Worm (Caenorhabditis elegans) whole organism, L1 larva: ENCODE results near the gene str-31.
A peak's percentile ranks its signal among the peaks of the same experiment; 100 is the strongest.
"Not testable (repeated sequence)": the region's sequence is repeated elsewhere in the genome, so short reads cannot be mapped to it uniquely, and the experiment has no call there.

ENCODE experiments used
- C34B4.2 ChIP-seq: sonication (generic microtip); optimal IDR thresholded peaks from 2 replicates; lab custom pipeline; 2017; ENCODE audit warnings: mild to moderate bottlenecking, missing genetic modification characterization, missing compliant biosample characterization
- F16B12.6 ChIP-seq: fragments of 150-350 bp; optimal IDR thresholded peaks from 2 replicates; lab custom pipeline; 2014; ENCODE audit warnings: missing biosample characterization, missing genetic modification characterization
- Y116A8C.19 ChIP-seq: sonication (generic microtip); optimal IDR thresholded peaks from 2 replicates; lab custom pipeline; 2016; ENCODE audit warnings: missing compliant biosample characterization, missing genetic modification characterization, borderline replicate concordance
- ceh-63 ChIP-seq: fragments of 200-800 bp; sonication (Bioruptor generic); optimal IDR thresholded peaks from 2 replicates; lab custom pipeline; 2018; ENCODE audit warnings: mild to moderate bottlenecking, missing genetic modification characterization, missing compliant biosample characterization
- dpl-1 ChIP-seq, 3 experiments: fragments of 150-350 bp in 2 of 3; sonication (generic microtip) in 1 of 3; optimal IDR thresholded peaks; 2 replicates each; lab custom pipeline; 2014 to 2017; ENCODE audit warnings: missing biosample characterization in 3 of 3, missing genetic modification characterization in 3 of 3, missing genetic modification reagents in 3 of 3
- efl-1 ChIP-seq, 4 experiments: fragments of 150-350 bp; optimal IDR thresholded peaks in 3 of 4; peaks in 1 of 4; 1 replicate in 1 of 4; 2 replicates in 3 of 4; lab custom pipeline; 2014; ENCODE audit warnings: missing biosample characterization in 2 of 4, missing genetic modification characterization in 2 of 4, missing genetic modification reagents in 2 of 4
- elt-2 ChIP-seq: sonication (generic microtip); optimal IDR thresholded peaks from 2 replicates; lab custom pipeline; 2016; ENCODE audit warnings: missing genetic modification characterization, mild to moderate bottlenecking, inconsistent platforms, missing compliant biosample characterization, missing genetic modification reagents
- grh-1 ChIP-seq: fragments of 200-800 bp; sonication (Bioruptor generic); IDR thresholded peaks from 2 replicates; pipeline ENCODE4 v1.3.6; 2022; ENCODE audit warnings: missing genetic modification reagents, missing genetic modification characterization, missing compliant biosample characterization
- hpl-2 ChIP-seq: fragments of 150-350 bp; optimal IDR thresholded peaks from 2 replicates; lab custom pipeline; 2014; ENCODE audit warnings: missing biosample characterization, missing genetic modification reagents, missing genetic modification characterization
- jun-1 ChIP-seq: fragments of 150-350 bp; optimal IDR thresholded peaks from 2 replicates; lab custom pipeline; 2014; ENCODE audit warnings: missing biosample characterization, missing genetic modification reagents, missing genetic modification characterization
- lin-14 ChIP-seq: fragments of 200-800 bp; sonication (Bioruptor generic); optimal IDR thresholded peaks from 2 replicates; lab custom pipeline; 2018; ENCODE audit warnings: mild to moderate bottlenecking, missing genetic modification characterization, moderate library complexity, missing compliant biosample characterization
- lin-15B ChIP-seq: fragments of 150-350 bp; sonication (generic microtip); optimal IDR thresholded peaks from 3 replicates; lab custom pipeline; 2014; ENCODE audit warnings: missing biosample characterization, missing genetic modification characterization
- lin-35 ChIP-seq, 2 experiments: fragments of 150-350 bp; optimal IDR thresholded peaks; 2 replicates each; lab custom pipeline; 2014; ENCODE audit warnings: missing biosample characterization in 2 of 2, missing genetic modification characterization in 2 of 2, missing genetic modification reagents in 2 of 2
- lin-39 ChIP-seq: fragments of 150-350 bp; optimal IDR thresholded peaks from 2 replicates; lab custom pipeline; 2014; ENCODE audit warnings: missing biosample characterization, missing genetic modification reagents, missing genetic modification characterization
- lsy-2 ChIP-seq, 2 experiments: fragments of 150-350 bp; optimal IDR thresholded peaks; 2 replicates each; lab custom pipeline; 2014; ENCODE audit warnings: missing biosample characterization in 2 of 2, missing genetic modification characterization in 2 of 2
- mdl-1 ChIP-seq, 2 experiments: fragments of 150-350 bp; optimal IDR thresholded peaks; 2 replicates each; lab custom pipeline; 2014 to 2017; ENCODE audit warnings: missing biosample characterization in 2 of 2, missing genetic modification characterization in 2 of 2, inconsistent platforms in 1 of 2
- nhr-19 ChIP-seq: fragments of 200-800 bp; sonication (Bioruptor generic); conservative IDR thresholded peaks from 2 replicates; pipeline ENCODE4 v1.3.6; 2022; ENCODE audit warnings: missing genetic modification characterization, missing compliant biosample characterization
- nhr-20 ChIP-seq: sonication (generic microtip); optimal IDR thresholded peaks from 2 replicates; lab custom pipeline; 2016; ENCODE audit warnings: mild to moderate bottlenecking, missing genetic modification characterization, missing compliant biosample characterization
- nhr-237 ChIP-seq: fragments of 150-350 bp; optimal IDR thresholded peaks from 2 replicates; lab custom pipeline; 2014; ENCODE audit warnings: missing biosample characterization, missing genetic modification characterization
- nhr-28 ChIP-seq: fragments of 150-350 bp; optimal IDR thresholded peaks from 2 replicates; lab custom pipeline; 2014; ENCODE audit warnings: missing biosample characterization, missing genetic modification characterization
- nhr-47 ChIP-seq: sonication (generic microtip); optimal IDR thresholded peaks from 2 replicates; lab custom pipeline; 2016; ENCODE audit warnings: mild to moderate bottlenecking, missing genetic modification characterization, moderate library complexity, missing compliant biosample characterization
- nhr-71 ChIP-seq: sonication (generic microtip); optimal IDR thresholded peaks from 2 replicates; lab custom pipeline; 2016; ENCODE audit warnings: mild to moderate bottlenecking, missing genetic modification characterization, moderate library complexity, missing compliant biosample characterization
- nhr-76 ChIP-seq: sonication (generic microtip); optimal IDR thresholded peaks from 2 replicates; lab custom pipeline; 2017; ENCODE audit warnings: missing biosample characterization, missing genetic modification characterization
- nhr-85 ChIP-seq: sonication (generic microtip); peaks from one replicate; lab custom pipeline; 2016; ENCODE audit warnings: missing genetic modification characterization, inconsistent platforms, missing compliant biosample characterization
- nhr-90 ChIP-seq: sonication (generic microtip); optimal IDR thresholded peaks from 2 replicates; lab custom pipeline; 2016; ENCODE audit warnings: mild to moderate bottlenecking, missing genetic modification characterization, missing compliant biosample characterization; ENCODE audit not compliant: poor library complexity
- rnt-1 ChIP-seq: sonication (generic microtip); optimal IDR thresholded peaks from 2 replicates; lab custom pipeline; 2016; ENCODE audit warnings: mild to moderate bottlenecking, missing genetic modification characterization, moderate library complexity, missing compliant biosample characterization
- snpc-4 ChIP-seq: fragments of 150-350 bp; optimal IDR thresholded peaks from 2 replicates; lab custom pipeline; 2014; ENCODE audit warnings: missing biosample characterization, missing genetic modification characterization
- snu-23 ChIP-seq: sonication (generic microtip); optimal IDR thresholded peaks from 2 replicates; lab custom pipeline; 2016; ENCODE audit warnings: missing genetic modification characterization, missing compliant biosample characterization
- sup-37 ChIP-seq: fragments of 200-800 bp; sonication (Bioruptor generic); optimal IDR thresholded peaks from 2 replicates; lab custom pipeline; 2018; ENCODE audit warnings: mild to moderate bottlenecking, missing genetic modification characterization, missing compliant biosample characterization
- tbx-2 ChIP-seq: sonication (generic microtip); optimal IDR thresholded peaks from 2 replicates; lab custom pipeline; 2016; ENCODE audit warnings: missing genetic modification characterization, missing compliant biosample characterization
- tlp-1 ChIP-seq: fragments of 150-350 bp; optimal IDR thresholded peaks from 2 replicates; lab custom pipeline; 2014; ENCODE audit warnings: missing biosample characterization, missing genetic modification characterization
- unc-130 ChIP-seq: fragments of 150-350 bp; optimal IDR thresholded peaks from 2 replicates; lab custom pipeline; 2017; ENCODE audit warnings: missing biosample characterization, missing genetic modification characterization, inconsistent platforms
- unc-30 ChIP-seq: sonication (generic microtip); optimal IDR thresholded peaks from 2 replicates; lab custom pipeline; 2017; ENCODE audit warnings: missing biosample characterization, missing genetic modification characterization
- xbp-1 ChIP-seq: sonication (generic microtip); optimal IDR thresholded peaks from 2 replicates; lab custom pipeline; 2016; ENCODE audit warnings: missing genetic modification characterization, missing compliant biosample characterization
- zip-4 ChIP-seq: fragments of 200-800 bp; sonication (Bioruptor generic); optimal IDR thresholded peaks from 2 replicates; lab custom pipeline; 2018; ENCODE audit warnings: mild to moderate bottlenecking, missing genetic modification characterization, moderate library complexity, missing compliant biosample characterization
- ztf-4 ChIP-seq: fragments of 150-350 bp; optimal IDR thresholded peaks from 2 replicates; lab custom pipeline; 2014; ENCODE audit warnings: missing biosample characterization, missing genetic modification characterization

Gene str-31

ce11 chrV:7511465-7511864 is 3.0 kb upstream of the str-31 start, which contains the start of gene nhr-171:
Gene nhr-171 (plus strand): TSS chrV:7511765.
- not testable (repeated sequence) for TF ChIP-seq F16B12.6 (tag; lab: Kevin White, UChicago); lin-14 (GFP tag; lab: Kevin White, UChicago); ztf-4 (tag; lab: Kevin White, UChicago)

- TF ChIP-seq lsy-2 (tag; optimal IDR thresholded peaks at IDR 0.05; lab: Kevin White, UChicago), result peak in 1 of 2 experiments; percentile 27
- peak; percentile 47 for TF ChIP-seq snu-23 (GFP tag; lab: Kevin White, UChicago)
- TF ChIP-seq hpl-2 (GFP tag; lab: Kevin White, UChicago), result no peak
- peak; percentile 47; the same call in 1 of the 2 replicates for TF ChIP-seq nhr-19 (GFP tag; lab: Robert Waterston, UW)
- peak in 1 of 2 experiments; percentile 2 for TF ChIP-seq mdl-1 (tag; optimal IDR thresholded peaks at IDR 0.05; lab: Kevin White, UChicago)
- TF ChIP-seq efl-1 (optimal IDR thresholded peaks at IDR 0.05; lab: Kevin White, UChicago), result peak in 1 of 2 experiments; percentile 13
- TF ChIP-seq efl-1 (GFP tag; optimal IDR thresholded peaks at IDR 0.05 in 1 of 2; lab: Kevin White, UChicago), result peak in 1 of 2 experiments; percentile 50
- no peak for TF ChIP-seq elt-2 (tag; lab: Kevin White, UChicago)
- TF ChIP-seq nhr-20 (tag; lab: Kevin White, UChicago), result peak; percentile 10
- peak in 1 of 2 experiments; percentile 42 for TF ChIP-seq lin-35 (GFP tag; optimal IDR thresholded peaks at IDR 0.05; lab: Kevin White, UChicago)
- TF ChIP-seq rnt-1 (tag; lab: Kevin White, UChicago), result peak; percentile 35
- peak in 1 of 3 experiments; percentile 2 for TF ChIP-seq dpl-1 (GFP tag; optimal IDR thresholded peaks at IDR 0.05; lab: Kevin White, UChicago)
- TF ChIP-seq nhr-71 (tag; lab: Kevin White, UChicago), result peak; percentile 20
- peak; percentile 30 for TF ChIP-seq nhr-90
- TF ChIP-seq tbx-2 (tag; lab: Kevin White, UChicago), result no peak
- no peak for TF ChIP-seq C34B4.2 (tag; lab: Kevin White, UChicago)
- TF ChIP-seq zip-4 (GFP tag; lab: Kevin White, UChicago), result no peak
- no peak for TF ChIP-seq tlp-1 (tag; lab: Kevin White, UChicago)
- no peak for TF ChIP-seq jun-1
Measured at ce11 chrV:7506207-7506606, 2.3 kb downstream of the str-31 start.

ce11 chrV:7504271-7504670 is 4.2 kb downstream of the str-31 start, which contains the start of gene srh-229:
Gene srh-229 (minus strand): TSS chrV:7504371.
- TF ChIP-seq ceh-63 (GFP tag; lab: Kevin White, UChicago), result no peak
- TF ChIP-seq lin-35 (GFP tag; optimal IDR thresholded peaks at IDR 0.05; lab: Kevin White, UChicago), result no peak
- TF ChIP-seq nhr-237 (tag; lab: Kevin White, UChicago), result no peak
- no peak for TF ChIP-seq unc-130 (tag; lab: Kevin White, UChicago)
- TF ChIP-seq ztf-4 (tag; lab: Kevin White, UChicago), result no peak
- no peak for TF ChIP-seq rnt-1 (tag; lab: Kevin White, UChicago)
- TF ChIP-seq snu-23 (GFP tag; lab: Kevin White, UChicago), result no peak
- TF ChIP-seq xbp-1 (tag; lab: Kevin White, UChicago), result no peak
- no peak for TF ChIP-seq Y116A8C.19 (tag; lab: Kevin White, UChicago)
- TF ChIP-seq nhr-76, result no peak
- no peak for TF ChIP-seq lin-39 (tag; lab: Kevin White, UChicago)
- TF ChIP-seq snpc-4 (tag; lab: Kevin White, UChicago), result no peak
- TF ChIP-seq grh-1 (GFP tag; lab: Robert Waterston, UW), result no peak
- TF ChIP-seq lin-15B (tag; lab: Kevin White, UChicago), result no peak
- TF ChIP-seq nhr-85 (tag; lab: Kevin White, UChicago), result no peak
- TF ChIP-seq nhr-28 (tag; lab: Kevin White, UChicago), result no peak
- TF ChIP-seq sup-37 (GFP tag; lab: Kevin White, UChicago), result no peak
- no peak for TF ChIP-seq nhr-47 (tag; lab: Kevin White, UChicago)
- TF ChIP-seq unc-30 (tag; lab: Kevin White, UChicago), result no peak
